Worm (Caenorhabditis elegans) whole organism, L3 larva: ENCODE results near the gene sri-46.
A peak's percentile ranks its signal among the peaks of the same experiment; 100 is the strongest.

Experiments used
- ceh-16 ChIP-seq: sonication (generic microtip); optimal IDR thresholded peaks from 2 replicates; lab custom pipeline; 2017; ENCODE audit warnings: missing biosample characterization, missing genetic modification characterization
- elt-1 ChIP-seq: fragments of 150-350 bp; optimal IDR thresholded peaks from 2 replicates; lab custom pipeline; 2014; ENCODE audit warnings: missing biosample characterization, missing genetic modification characterization
- fkh-10 ChIP-seq: sonication (generic microtip); optimal IDR thresholded peaks from 2 replicates; lab custom pipeline; 2017; ENCODE audit warnings: missing biosample characterization, missing genetic modification reagents, missing genetic modification characterization
- lin-15B ChIP-seq: fragments of 150-350 bp; optimal IDR thresholded peaks from 2 replicates; lab custom pipeline; 2014; ENCODE audit warnings: missing biosample characterization, missing genetic modification characterization
- lsy-12 ChIP-seq: sonication (generic microtip); optimal IDR thresholded peaks from 2 replicates; lab custom pipeline; 2016; ENCODE audit warnings: mild to moderate bottlenecking, missing genetic modification characterization, missing compliant biosample characterization
- nfya-1 ChIP-seq: sonication (generic microtip); optimal IDR thresholded peaks from 2 replicates; lab custom pipeline; 2017; ENCODE audit warnings: missing genetic modification characterization, mild to moderate bottlenecking, missing compliant biosample characterization, antibody characterized with exemption, moderate library complexity; ENCODE audit not compliant: insufficient read depth
- nhr-237 ChIP-seq: fragments of 150-350 bp; optimal IDR thresholded peaks from 2 replicates; lab custom pipeline; 2014; ENCODE audit warnings: missing biosample characterization, missing genetic modification characterization
- pha-4 ChIP-seq: fragments of 150-350 bp; optimal IDR thresholded peaks from 2 replicates; lab custom pipeline; 2014; ENCODE audit warnings: missing biosample characterization, missing genetic modification reagents, missing genetic modification characterization
- pqm-1 ChIP-seq: fragments of 150-350 bp; optimal IDR thresholded peaks from 2 replicates; lab custom pipeline; 2017; ENCODE audit warnings: missing biosample characterization, missing genetic modification characterization, inconsistent platforms
- tbx-2 ChIP-seq: sonication (generic microtip); optimal IDR thresholded peaks from 2 replicates; lab custom pipeline; 2016; ENCODE audit warnings: mild to moderate bottlenecking, missing genetic modification characterization, missing compliant biosample characterization
- unc-62 ChIP-seq: fragments of 150-350 bp; sonication (generic microtip); optimal IDR thresholded peaks from 4 replicates; lab custom pipeline; 2014; ENCODE audit warnings: missing biosample characterization, missing genetic modification reagents, missing genetic modification characterization
- ztf-11 ChIP-seq: fragments of 150-350 bp; optimal IDR thresholded peaks from 2 replicates; lab custom pipeline; 2014; ENCODE audit warnings: missing biosample characterization, missing genetic modification characterization

DNA sequence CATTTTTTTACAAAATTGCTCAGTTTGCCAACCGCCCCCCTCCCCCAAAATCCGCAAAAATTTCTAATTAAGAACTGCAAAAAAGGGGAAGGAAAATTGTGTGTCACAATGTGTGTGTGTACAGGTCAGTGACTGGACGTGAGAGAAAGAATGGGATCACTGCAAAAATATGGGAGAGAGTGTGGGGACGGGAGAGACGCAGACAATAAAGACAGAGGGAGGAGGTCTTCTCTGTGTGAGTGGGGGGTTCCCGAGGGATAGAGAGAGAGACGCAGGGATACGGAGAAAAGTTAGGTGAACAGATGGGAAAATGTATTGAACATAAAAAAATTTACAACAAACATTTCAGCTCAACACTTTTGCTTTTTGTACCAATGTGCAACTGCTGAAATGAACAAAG, 45.0 kb downstream of the sri-46 start:
- TF ChIP-seq ceh-16 (tag; lab: Kevin White, UChicago) (no peak), unc-62 (GFP tag; lab: Kevin White, UChicago) (no peak), ztf-11 (no peak), nhr-237 (tag; lab: Kevin White, UChicago) (no peak), pha-4 (peak; percentile 65), nfya-1 (peak; percentile 33), elt-1 (tag; lab: Kevin White, UChicago) (no peak), pqm-1 (no peak), lsy-12 (no peak), fkh-10 (no peak), lin-15B (no peak), tbx-2 (tag; lab: Kevin White, UChicago) (no peak)
